Worm (Caenorhabditis elegans) whole organism, L1 larva: ENCODE data around the gene ilkp-1.

Source experiments
- Y116A8C.19 ChIP-seq: sonication (generic microtip); optimal IDR thresholded peaks from 2 replicates; lab custom pipeline; 2016; ENCODE audit warnings: missing compliant biosample characterization, missing genetic modification characterization, borderline replicate concordance
- aha-1 ChIP-seq: fragments of 150-350 bp; optimal IDR thresholded peaks from 2 replicates; lab custom pipeline; 2014; ENCODE audit warnings: missing biosample characterization, missing genetic modification characterization
- alr-1 ChIP-seq: fragments of 200-800 bp; sonication (Bioruptor generic); optimal IDR thresholded peaks from 2 replicates; lab custom pipeline; 2018; ENCODE audit warnings: borderline replicate concordance, mild to moderate bottlenecking, missing genetic modification characterization, missing compliant biosample characterization
- ama-1 ChIP-seq: fragments of 150-350 bp; optimal IDR thresholded peaks from 2 replicates; lab custom pipeline; 2014
- ceh-88 ChIP-seq: fragments of 200-800 bp; sonication (Bioruptor generic); IDR thresholded peaks from 2 replicates; pipeline ENCODE4 v1.3.6; 2022; ENCODE audit warnings: missing genetic modification characterization, missing compliant biosample characterization
- ceh-90 ChIP-seq: sonication (generic microtip); optimal IDR thresholded peaks from 2 replicates; lab custom pipeline; 2016; ENCODE audit warnings: missing genetic modification characterization, missing compliant biosample characterization
- dsc-1 ChIP-seq: sonication (generic microtip); optimal IDR thresholded peaks from 2 replicates; lab custom pipeline; 2016; ENCODE audit warnings: mild to moderate bottlenecking, missing genetic modification characterization, missing compliant biosample characterization
- efl-1 ChIP-seq, 4 experiments: fragments of 150-350 bp; optimal IDR thresholded peaks in 3 of 4; peaks in 1 of 4; 1 replicate in 1 of 4; 2 replicates in 3 of 4; lab custom pipeline; 2014; ENCODE audit warnings: missing biosample characterization in 2 of 4, missing genetic modification characterization in 2 of 4, missing genetic modification reagents in 2 of 4
- efl-3 ChIP-seq: fragments of 200-800 bp; sonication (Bioruptor generic); optimal IDR thresholded peaks from 2 replicates; lab custom pipeline; 2018; ENCODE audit warnings: mild to moderate bottlenecking, missing genetic modification characterization, missing compliant biosample characterization
- egl-27 ChIP-seq, 2 experiments: fragments of 150-350 bp in 1 of 2; sonication (generic microtip); optimal IDR thresholded peaks; 3 replicates each; lab custom pipeline; 2017 to 2018; ENCODE audit warnings: missing biosample characterization in 2 of 2, missing genetic modification characterization in 2 of 2, missing genetic modification reagents in 2 of 2
- ets-5 ChIP-seq: fragments of 200-800 bp; sonication (Bioruptor generic); IDR thresholded peaks from 2 replicates; pipeline ENCODE4 v1.3.6; 2022; ENCODE audit warnings: missing genetic modification characterization, missing compliant biosample characterization
- fkh-10 ChIP-seq: sonication (generic microtip); optimal IDR thresholded peaks from 2 replicates; lab custom pipeline; 2017; ENCODE audit warnings: missing biosample characterization, missing genetic modification reagents, missing genetic modification characterization
- fkh-8 ChIP-seq: sonication (generic microtip); optimal IDR thresholded peaks from 2 replicates; lab custom pipeline; 2016; ENCODE audit warnings: mild to moderate bottlenecking, missing genetic modification characterization, missing compliant biosample characterization
- hlh-17 ChIP-seq: fragments of 200-800 bp; sonication (Bioruptor generic); optimal IDR thresholded peaks from 2 replicates; lab custom pipeline; 2018; ENCODE audit warnings: missing genetic modification characterization, mild to moderate bottlenecking, missing compliant biosample characterization, moderate library complexity, borderline replicate concordance
- isw-1 ChIP-seq: fragments of 200-800 bp; sonication (Bioruptor generic); IDR thresholded peaks from 2 replicates; pipeline ENCODE4 v1.3.6; 2022; ENCODE audit warnings: missing genetic modification characterization, missing compliant biosample characterization
- jun-1 ChIP-seq: fragments of 150-350 bp; optimal IDR thresholded peaks from 2 replicates; lab custom pipeline; 2014; ENCODE audit warnings: missing biosample characterization, missing genetic modification reagents, missing genetic modification characterization
- mab-9 ChIP-seq: fragments of 200-800 bp; sonication (Bioruptor generic); IDR thresholded peaks from 2 replicates; pipeline ENCODE4 v1.3.6; 2022; ENCODE audit warnings: missing genetic modification reagents, missing genetic modification characterization, missing compliant biosample characterization
- mdl-1 ChIP-seq, 2 experiments: fragments of 150-350 bp; optimal IDR thresholded peaks; 2 replicates each; lab custom pipeline; 2014 to 2017; ENCODE audit warnings: missing biosample characterization in 2 of 2, missing genetic modification characterization in 2 of 2, inconsistent platforms in 1 of 2
- mef-2 ChIP-seq: fragments of 150-350 bp; optimal IDR thresholded peaks from 2 replicates; lab custom pipeline; 2014; ENCODE audit warnings: missing biosample characterization, missing genetic modification characterization
- mep-1 ChIP-seq: fragments of 150-350 bp; optimal IDR thresholded peaks from 2 replicates; lab custom pipeline; 2014; ENCODE audit warnings: missing biosample characterization, missing genetic modification characterization
- nhr-11 ChIP-seq: fragments of 150-350 bp; optimal IDR thresholded peaks from 2 replicates; lab custom pipeline; 2014; ENCODE audit warnings: missing biosample characterization, missing genetic modification characterization
- nhr-19 ChIP-seq: fragments of 200-800 bp; sonication (Bioruptor generic); conservative IDR thresholded peaks from 2 replicates; pipeline ENCODE4 v1.3.6; 2022; ENCODE audit warnings: missing genetic modification characterization, missing compliant biosample characterization
- nhr-237 ChIP-seq: fragments of 150-350 bp; optimal IDR thresholded peaks from 2 replicates; lab custom pipeline; 2014; ENCODE audit warnings: missing biosample characterization, missing genetic modification characterization
- nhr-47 ChIP-seq: sonication (generic microtip); optimal IDR thresholded peaks from 2 replicates; lab custom pipeline; 2016; ENCODE audit warnings: mild to moderate bottlenecking, missing genetic modification characterization, moderate library complexity, missing compliant biosample characterization
- nhr-85 ChIP-seq: sonication (generic microtip); peaks from one replicate; lab custom pipeline; 2016; ENCODE audit warnings: missing genetic modification characterization, inconsistent platforms, missing compliant biosample characterization
- pag-3 ChIP-seq: sonication (generic microtip); optimal IDR thresholded peaks from 2 replicates; lab custom pipeline; 2017; ENCODE audit warnings: missing genetic modification characterization, mild to moderate bottlenecking, missing compliant biosample characterization, antibody characterized with exemption, borderline replicate concordance; ENCODE audit not compliant: insufficient read depth
- pax-3 ChIP-seq: fragments of 200-800 bp; sonication (Bioruptor generic); optimal IDR thresholded peaks from 2 replicates; lab custom pipeline; 2018; ENCODE audit warnings: mild to moderate bottlenecking, missing genetic modification characterization, moderate library complexity, missing compliant biosample characterization
- snpc-4 ChIP-seq: fragments of 150-350 bp; optimal IDR thresholded peaks from 2 replicates; lab custom pipeline; 2014; ENCODE audit warnings: missing biosample characterization, missing genetic modification characterization
- sup-37 ChIP-seq: fragments of 200-800 bp; sonication (Bioruptor generic); optimal IDR thresholded peaks from 2 replicates; lab custom pipeline; 2018; ENCODE audit warnings: mild to moderate bottlenecking, missing genetic modification characterization, missing compliant biosample characterization
- tbx-2 ChIP-seq: sonication (generic microtip); optimal IDR thresholded peaks from 2 replicates; lab custom pipeline; 2016; ENCODE audit warnings: missing genetic modification characterization, missing compliant biosample characterization
- unc-86 ChIP-seq: sonication (generic microtip); optimal IDR thresholded peaks from 2 replicates; lab custom pipeline; 2016; ENCODE audit warnings: missing genetic modification characterization, missing compliant biosample characterization
- vab-15 ChIP-seq: sonication (generic microtip); optimal IDR thresholded peaks from 2 replicates; lab custom pipeline; 2017; ENCODE audit warnings: missing genotype, mild to moderate bottlenecking, missing genetic modification characterization, missing compliant biosample characterization
- zag-1 ChIP-seq: fragments of 150-350 bp; optimal IDR thresholded peaks from 2 replicates; lab custom pipeline; 2014; ENCODE audit warnings: missing biosample characterization, missing genetic modification characterization
- zip-4 ChIP-seq: fragments of 200-800 bp; sonication (Bioruptor generic); optimal IDR thresholded peaks from 2 replicates; lab custom pipeline; 2018; ENCODE audit warnings: mild to moderate bottlenecking, missing genetic modification characterization, moderate library complexity, missing compliant biosample characterization
- ztf-4 ChIP-seq: fragments of 150-350 bp; optimal IDR thresholded peaks from 2 replicates; lab custom pipeline; 2014; ENCODE audit warnings: missing biosample characterization, missing genetic modification characterization

ilkp-1 gene

ce11 chrII:11042878-11043331, 7.2 kb upstream of the ilkp-1 start (continued):
- TF ChIP-seq fkh-8 (peak; percentile 86), snpc-4 (tag; lab: Kevin White, UChicago) (peak; percentile 4), mdl-1 (tag; optimal IDR thresholded peaks at IDR 0.05; lab: Kevin White, UChicago) (peak in 1 of 2 experiments; percentile 28), unc-86 (tag; lab: Kevin White, UChicago) (peak; percentile 75), nhr-237 (tag; lab: Kevin White, UChicago) (no peak), zip-4 (GFP tag; lab: Kevin White, UChicago) (peak; percentile 4), hlh-17 (no peak), ceh-88 (GFP tag; lab: Robert Waterston, UW) (no peak), nhr-19 (peak; percentile 35), mab-9 (GFP tag; lab: Robert Waterston, UW) (0 out of 2 replicates have a peak, but pooled peaks have one; percentile 50), vab-15 (tag; lab: Kevin White, UChicago) (no peak), nhr-11 (no peak), nhr-47 (tag; lab: Kevin White, UChicago) (peak; percentile 68), pax-3 (tag; lab: Kevin White, UChicago) (peak; percentile 1), ztf-4 (no peak), tbx-2 (tag; lab: Kevin White, UChicago) (peak; percentile 58), ets-5 (no peak), pag-3 (tag; lab: Kevin White, UChicago) (peak; percentile 12)

DNA sequence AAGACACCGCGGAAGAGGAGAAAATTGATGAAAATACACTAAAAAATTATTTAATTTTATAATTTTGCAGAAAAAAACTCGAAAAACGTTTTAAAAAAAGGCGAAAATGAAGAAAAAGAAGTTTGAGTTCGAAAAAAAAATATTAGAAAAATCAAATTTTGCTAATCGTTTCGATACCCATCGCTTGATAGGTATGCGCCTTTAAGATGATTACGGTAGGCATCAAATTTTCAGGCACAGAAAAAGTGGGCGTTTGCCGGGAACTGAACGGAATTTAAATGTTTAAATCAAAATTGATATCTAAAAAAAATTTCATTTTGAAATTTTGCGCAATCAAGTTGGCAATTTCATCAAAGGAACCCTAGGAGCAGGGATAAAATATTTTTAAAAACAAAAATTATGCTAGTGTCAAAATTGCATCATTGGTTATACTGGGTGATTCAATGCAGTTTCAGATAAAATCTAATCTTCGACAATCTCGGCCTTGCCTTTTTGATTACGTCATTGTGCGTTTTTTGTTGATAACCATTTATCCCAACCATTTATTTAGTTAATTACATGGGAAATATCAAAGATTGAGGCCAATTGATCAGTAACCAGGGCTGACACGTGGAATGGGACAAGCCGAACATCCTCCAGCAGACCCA, 6.4 kb upstream of the ilkp-1 start:
- no peak for TF ChIP-seq mep-1 (tag; lab: Kevin White, UChicago)
- TF ChIP-seq efl-1 (optimal IDR thresholded peaks at IDR 0.05; lab: Kevin White, UChicago), result no peak
- TF ChIP-seq efl-1 (GFP tag; optimal IDR thresholded peaks at IDR 0.05 in 1 of 2; lab: Kevin White, UChicago), result peak in 1 of 2 experiments; percentile 53
- TF ChIP-seq isw-1, result no peak
- no peak for TF ChIP-seq fkh-8
- peak; percentile 73 for TF ChIP-seq nhr-85 (tag; lab: Kevin White, UChicago)
- TF ChIP-seq nhr-19, result no peak
- no peak for TF ChIP-seq aha-1 (tag; lab: Kevin White, UChicago)
- no peak for TF ChIP-seq dsc-1 (tag; lab: Kevin White, UChicago)
- no peak for TF ChIP-seq zag-1
- no peak for TF ChIP-seq ceh-90 (tag; lab: Kevin White, UChicago)

DNA sequence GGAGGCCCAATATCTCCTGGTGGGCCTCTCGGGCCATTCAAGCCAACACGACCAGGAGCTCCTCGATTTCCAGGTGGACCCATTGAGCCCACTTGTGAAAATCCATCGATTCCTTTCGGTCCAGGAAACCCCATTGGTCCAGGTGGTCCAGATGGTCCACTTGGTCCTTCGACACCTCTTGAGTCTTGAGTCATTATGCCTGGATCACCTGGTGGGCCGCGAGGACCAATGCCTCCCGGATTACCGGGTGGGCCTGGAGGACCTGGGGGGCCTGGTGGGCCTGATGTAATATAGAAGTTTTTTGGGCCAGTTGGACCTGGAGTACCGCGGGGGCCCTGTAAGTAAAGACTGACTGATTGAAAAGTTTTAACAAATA, 5.9 kb upstream of the ilkp-1 start:
- TF ChIP-seq mab-9 (GFP tag; lab: Robert Waterston, UW), result no peak
- TF ChIP-seq ceh-88 (GFP tag; lab: Robert Waterston, UW), result no peak
- TF ChIP-seq nhr-237 (tag; lab: Kevin White, UChicago), result no peak
- no peak for TF ChIP-seq efl-1 (optimal IDR thresholded peaks at IDR 0.05; lab: Kevin White, UChicago)
- TF ChIP-seq efl-1 (GFP tag; optimal IDR thresholded peaks at IDR 0.05 in 1 of 2; lab: Kevin White, UChicago), result no peak
- TF ChIP-seq, all 84 proteins: peak for 0

- TF ChIP-seq tbx-2 (tag; lab: Kevin White, UChicago) (no peak), egl-27 (tag; optimal IDR thresholded peaks at IDR 0.05; lab: Kevin White, UChicago) (no peak), ama-1 (lab: Kevin White, UChicago) (no peak), ets-5 (no peak), zip-4 (GFP tag; lab: Kevin White, UChicago) (no peak), alr-1 (tag; lab: Kevin White, UChicago) (no peak), efl-3 (GFP tag; lab: Kevin White, UChicago) (no peak), sup-37 (GFP tag; lab: Kevin White, UChicago) (no peak), fkh-10 (GFP tag; lab: Kevin White, UChicago) (no peak), nhr-19 (no peak), mef-2 (no peak), ztf-4 (no peak), jun-1 (tag; lab: Kevin White, UChicago) (no peak), Y116A8C.19 (tag; lab: Kevin White, UChicago) (no peak)
These were observed 4.2 kb upstream of the ilkp-1 start, which contains the start of gene col-83 for ce11 chrII:11045872-11046271. col-83 (minus strand) TSS chrII:11045972.
